Worm (Caenorhabditis elegans): ENCODE measurements around the gene K09E2.3.

K09E2.3 gene

DNA sequence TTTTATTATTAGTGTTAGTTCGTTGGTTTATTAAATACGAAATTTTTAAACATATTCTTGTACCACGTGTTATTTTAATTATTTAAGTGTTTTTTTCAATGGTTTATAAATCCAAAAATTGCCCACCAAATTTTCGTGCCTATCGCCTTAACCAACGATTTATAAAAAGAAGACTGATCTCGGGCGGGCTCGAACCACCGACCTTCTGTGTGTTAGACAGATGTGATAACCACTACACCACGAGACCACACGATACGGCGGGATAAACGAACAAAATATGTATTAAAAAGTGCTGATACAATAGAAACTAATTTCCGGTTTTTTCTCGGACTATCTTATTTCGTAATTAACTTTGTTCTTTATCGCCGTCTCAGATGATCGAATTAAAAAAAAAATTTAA is 22.3 kb upstream of the K09E2.3 start:
- TF ChIP-seq T22C8.4 (GFP tag; IDR thresholded peaks at IDR 0.05) (no peak), ref-1 (GFP tag; conservative IDR thresholded peaks at IDR 0.05) (no peak), klf-2 (GFP tag; conservative IDR thresholded peaks at IDR 0.05) (0 out of 2 replicates have a peak, but pooled peaks have one; percentile 24), flt-1 (GFP tag; IDR thresholded peaks at IDR 0.05) (peak; percentile 71), tab-1 (GFP tag; IDR thresholded peaks at IDR 0.05) (0 out of 2 replicates have a peak, but pooled peaks have one; percentile 70), med-1 (GFP tag; optimal IDR thresholded peaks at IDR 0.05; ENCODE audit: insufficient read depth) (no peak), ztf-29 (GFP tag; IDR thresholded peaks at IDR 0.05) (peak; percentile 34; the same call in 1 of the 2 replicates), ztf-23 (GFP tag; IDR thresholded peaks at IDR 0.05) (0 out of 2 replicates have a peak, but pooled peaks have one; percentile 29)

DNA sequence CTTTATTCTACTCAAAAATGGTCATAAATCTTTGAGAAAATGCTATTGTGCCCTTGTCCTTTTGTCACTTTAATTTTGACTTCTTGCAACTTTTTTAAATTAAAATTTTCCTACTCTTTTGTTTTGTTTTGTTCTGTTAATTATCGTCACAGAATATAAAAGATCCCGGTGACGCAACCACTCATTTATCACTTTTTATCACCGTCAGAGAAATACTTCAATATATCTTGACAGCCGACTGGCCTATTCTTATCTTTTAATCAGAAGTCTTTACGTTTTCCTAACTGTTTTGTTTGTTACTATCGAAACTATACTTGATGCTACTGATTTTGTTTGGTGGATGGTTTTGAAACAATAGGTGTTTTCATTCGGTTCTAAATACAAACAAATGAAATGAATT is 16.9 kb upstream of the K09E2.3 start:
- TF ChIP-seq T22C8.4 (GFP tag; IDR thresholded peaks at IDR 0.05): no peak
- no peak for TF ChIP-seq flt-1 (GFP tag; IDR thresholded peaks at IDR 0.05)
- TF ChIP-seq ztf-29 (GFP tag; IDR thresholded peaks at IDR 0.05): no peak
- TF ChIP-seq ztf-23 (GFP tag; IDR thresholded peaks at IDR 0.05): no peak
- TF ChIP-seq med-1 (GFP tag; optimal IDR thresholded peaks at IDR 0.05; ENCODE audit: insufficient read depth): no peak

DNA sequence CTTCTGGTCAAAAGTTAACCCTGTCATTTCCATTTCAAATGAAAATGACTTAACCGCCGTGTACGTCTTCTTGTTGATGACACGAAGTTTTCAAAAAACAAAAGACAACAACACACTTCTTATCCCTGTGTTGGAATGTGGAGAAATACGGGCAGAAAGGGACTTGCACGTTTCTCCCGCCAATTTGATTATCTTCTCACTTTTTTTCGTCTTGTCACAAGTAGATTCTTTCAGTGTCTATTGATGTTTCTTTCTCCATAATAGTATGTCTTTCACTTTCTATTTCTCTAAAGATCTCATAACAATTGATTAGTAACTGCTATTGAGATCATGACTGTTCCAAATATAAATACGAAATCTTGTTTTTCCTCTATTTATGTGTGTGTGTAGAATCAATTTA is 13.4 kb upstream of the K09E2.3 start:
- no peak for TF ChIP-seq ztf-23 (GFP tag; IDR thresholded peaks at IDR 0.05)
- TF ChIP-seq ztf-29 (GFP tag; IDR thresholded peaks at IDR 0.05): no peak
- TF ChIP-seq flt-1 (GFP tag; IDR thresholded peaks at IDR 0.05): no peak
- no peak for TF ChIP-seq ref-1 (GFP tag; conservative IDR thresholded peaks at IDR 0.05)

DNA sequence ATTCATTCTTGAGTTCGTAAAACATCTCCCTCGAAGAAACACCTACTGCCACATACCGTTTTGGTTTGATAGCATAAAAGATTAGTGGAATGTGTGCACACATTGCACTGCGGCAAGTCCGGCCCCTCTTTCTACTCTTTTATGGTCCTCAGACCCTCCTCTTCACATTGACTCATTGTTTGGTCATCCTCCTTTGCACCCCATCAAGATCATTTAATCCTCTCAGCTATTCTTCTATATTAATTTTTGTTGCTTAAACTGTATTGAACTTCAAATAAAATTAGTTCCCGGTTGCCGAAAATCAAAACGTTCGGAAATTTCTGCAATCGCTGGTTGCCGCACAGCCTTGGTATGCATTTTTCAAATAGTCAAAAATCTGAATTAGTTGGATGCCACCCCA is 12.6 kb upstream of the K09E2.3 start, which contains the start of gene rig-1:
TSS of gene rig-1 (plus strand) at position 301 of the 400 bp plus-strand sequence.
- TF ChIP-seq cog-1 (tag; optimal IDR thresholded peaks at IDR 0.05): no peak
- no peak for TF ChIP-seq klf-2 (GFP tag; conservative IDR thresholded peaks at IDR 0.05)
- TF ChIP-seq med-1 (GFP tag; optimal IDR thresholded peaks at IDR 0.05; ENCODE audit: insufficient read depth): no peak
- TF ChIP-seq tab-1 (GFP tag; IDR thresholded peaks at IDR 0.05): no peak
- TF ChIP-seq ztf-23 (GFP tag; IDR thresholded peaks at IDR 0.05): no peak
- TF ChIP-seq flt-1 (GFP tag; IDR thresholded peaks at IDR 0.05): no peak
- no peak for TF ChIP-seq ref-1 (GFP tag; conservative IDR thresholded peaks at IDR 0.05)

DNA sequence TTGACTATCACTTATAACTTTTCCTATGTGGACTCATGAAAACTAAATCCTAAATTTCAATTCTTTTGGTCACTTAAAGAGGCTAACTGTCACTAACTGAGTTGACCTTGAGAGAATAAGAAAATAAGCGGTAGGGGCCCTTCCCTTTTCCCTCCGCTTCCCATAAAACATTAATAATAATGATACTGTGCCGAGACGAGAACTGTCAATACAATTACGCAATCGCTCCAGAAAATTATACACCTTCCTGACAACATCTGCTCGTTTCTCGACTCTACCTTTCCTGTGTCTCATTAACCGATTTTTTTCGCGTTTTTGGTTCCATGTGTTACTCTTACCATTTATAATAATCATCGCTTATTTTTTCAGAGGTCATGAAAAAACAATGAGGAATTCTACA is 12.0 kb upstream of the K09E2.3 start:
- TF ChIP-seq med-1 (GFP tag; optimal IDR thresholded peaks at IDR 0.05; ENCODE audit: insufficient read depth): no peak
- TF ChIP-seq ref-1 (GFP tag; conservative IDR thresholded peaks at IDR 0.05): no peak
- no peak for TF ChIP-seq ztf-29 (GFP tag; IDR thresholded peaks at IDR 0.05)
- TF ChIP-seq T22C8.4 (GFP tag; IDR thresholded peaks at IDR 0.05): no peak
- TF ChIP-seq tab-1 (GFP tag; IDR thresholded peaks at IDR 0.05): no peak
- TF ChIP-seq ztf-23 (GFP tag; IDR thresholded peaks at IDR 0.05): no peak
- TF ChIP-seq cog-1 (tag; optimal IDR thresholded peaks at IDR 0.05): no peak
- no peak for TF ChIP-seq flt-1 (GFP tag; IDR thresholded peaks at IDR 0.05)
- no peak for TF ChIP-seq klf-2 (GFP tag; conservative IDR thresholded peaks at IDR 0.05)

DNA sequence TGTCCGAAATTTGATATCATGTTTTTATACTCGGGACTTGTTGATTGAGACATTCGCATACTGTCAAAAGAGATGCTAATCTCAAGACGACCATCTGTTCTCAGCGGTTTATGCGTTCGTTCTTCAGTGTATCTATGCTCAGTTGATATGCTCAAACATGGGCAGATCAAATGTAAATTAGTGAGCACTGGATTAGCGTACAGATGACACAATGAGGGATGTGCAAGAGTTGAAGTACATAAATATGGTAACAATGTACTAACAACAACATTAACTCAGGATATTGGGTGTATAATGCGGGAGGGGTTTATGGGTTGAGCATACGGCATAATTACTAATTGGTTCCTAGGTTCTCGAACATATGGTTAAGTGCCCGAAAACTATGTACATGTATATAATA is 10.4 kb upstream of the K09E2.3 start:
- TF ChIP-seq cog-1 (tag; optimal IDR thresholded peaks at IDR 0.05): no peak

DNA sequence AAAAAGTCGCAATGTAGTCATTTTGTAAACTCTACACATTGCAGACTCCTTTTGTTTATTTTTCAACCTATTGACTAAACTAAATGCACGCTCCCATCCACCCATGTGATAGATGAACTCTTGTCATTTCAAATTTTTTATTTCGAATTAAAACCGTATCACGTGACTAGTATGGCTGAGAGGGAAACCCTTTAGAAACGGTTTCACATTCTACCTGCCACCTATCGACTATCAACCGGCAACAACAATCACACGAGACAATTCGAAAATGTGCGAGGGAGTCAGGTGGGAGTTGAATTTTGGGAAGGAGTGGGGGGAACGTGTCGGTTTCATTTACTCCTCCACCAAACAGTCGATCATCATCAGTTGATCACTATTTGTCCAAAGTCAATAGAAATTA is 1.6 kb downstream of the K09E2.3 start:
- no peak for TF ChIP-seq med-1 (GFP tag; optimal IDR thresholded peaks at IDR 0.05; ENCODE audit: insufficient read depth)
- no peak for TF ChIP-seq ref-1 (GFP tag; conservative IDR thresholded peaks at IDR 0.05)
- no peak for TF ChIP-seq klf-2 (GFP tag; conservative IDR thresholded peaks at IDR 0.05)
- no peak for TF ChIP-seq flt-1 (GFP tag; IDR thresholded peaks at IDR 0.05)
- no peak for TF ChIP-seq cog-1 (tag; optimal IDR thresholded peaks at IDR 0.05)
- TF ChIP-seq tab-1 (GFP tag; IDR thresholded peaks at IDR 0.05): no peak
- no peak for TF ChIP-seq ztf-29 (GFP tag; IDR thresholded peaks at IDR 0.05)
- TF ChIP-seq T22C8.4 (GFP tag; IDR thresholded peaks at IDR 0.05): no peak
- TF ChIP-seq ztf-23 (GFP tag; IDR thresholded peaks at IDR 0.05): no peak

DNA sequence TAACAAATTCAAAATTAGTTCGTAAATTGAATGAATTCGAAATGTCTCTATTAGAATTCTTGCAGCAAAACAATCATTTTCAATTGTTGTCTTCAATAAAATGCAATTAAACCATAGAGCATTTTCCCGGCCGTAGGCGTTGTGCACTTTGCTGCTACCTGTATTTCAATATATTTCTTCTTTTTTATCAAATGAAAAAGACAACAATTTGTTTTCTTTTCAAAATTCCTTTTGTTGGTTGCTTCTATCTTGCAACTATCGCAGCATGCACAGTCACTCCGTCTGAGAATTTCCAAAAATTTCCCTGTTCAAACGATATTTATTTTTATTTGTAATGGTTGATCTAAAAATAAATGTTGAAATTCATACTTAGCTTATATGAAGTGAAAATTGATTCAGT is 2.3 kb downstream of the K09E2.3 start:
- TF ChIP-seq tab-1 (GFP tag; IDR thresholded peaks at IDR 0.05) (no peak), T22C8.4 (GFP tag; IDR thresholded peaks at IDR 0.05) (no peak), med-1 (GFP tag; optimal IDR thresholded peaks at IDR 0.05; ENCODE audit: insufficient read depth) (no peak), ztf-29 (GFP tag; IDR thresholded peaks at IDR 0.05) (no peak), ztf-23 (GFP tag; IDR thresholded peaks at IDR 0.05) (no peak)

DNA sequence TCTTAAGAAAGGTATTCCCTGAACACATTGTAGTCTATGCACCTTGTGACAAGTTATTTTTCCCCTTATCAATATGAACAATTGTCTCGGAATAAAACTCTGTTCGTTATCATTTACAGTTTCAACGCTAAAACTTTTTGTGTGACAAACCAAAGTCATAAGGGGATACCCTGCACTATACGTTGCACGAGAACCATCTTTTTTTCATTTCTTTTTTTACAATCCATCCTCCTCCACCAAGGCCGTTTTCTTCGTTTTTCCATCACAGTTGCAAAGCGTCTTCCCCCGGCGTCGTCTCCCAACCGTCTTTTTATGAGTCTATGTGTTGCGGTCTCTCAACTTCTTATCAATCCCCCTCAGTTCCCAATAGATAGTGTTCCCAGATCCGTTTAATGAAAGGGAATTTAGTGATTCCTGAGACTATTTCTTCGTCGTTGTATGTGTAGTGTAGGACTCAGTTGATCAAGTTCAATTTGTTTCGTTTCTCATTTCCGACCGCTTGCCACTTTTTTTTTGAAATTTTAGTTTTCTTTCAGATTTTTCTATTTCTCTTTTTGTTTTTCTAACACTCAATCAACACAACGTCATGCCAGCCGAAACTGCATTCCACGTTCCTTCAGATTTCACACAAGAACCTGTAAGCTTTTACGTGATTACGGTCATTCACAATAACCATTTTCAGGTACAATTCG is 3.4 kb downstream of the K09E2.3 start:
- no peak for TF ChIP-seq med-1 (GFP tag; optimal IDR thresholded peaks at IDR 0.05; ENCODE audit: insufficient read depth)
- TF ChIP-seq cog-1 (tag; optimal IDR thresholded peaks at IDR 0.05): no peak
- no peak for TF ChIP-seq ztf-23 (GFP tag; IDR thresholded peaks at IDR 0.05)
- no peak for TF ChIP-seq T22C8.4 (GFP tag; IDR thresholded peaks at IDR 0.05)
- TF ChIP-seq flt-1 (GFP tag; IDR thresholded peaks at IDR 0.05): no peak
- TF ChIP-seq ref-1 (GFP tag; conservative IDR thresholded peaks at IDR 0.05): no peak
- no peak for TF ChIP-seq ztf-29 (GFP tag; IDR thresholded peaks at IDR 0.05)
- TF ChIP-seq tab-1 (GFP tag; IDR thresholded peaks at IDR 0.05): no peak
- TF ChIP-seq klf-2 (GFP tag; conservative IDR thresholded peaks at IDR 0.05): no peak

DNA sequence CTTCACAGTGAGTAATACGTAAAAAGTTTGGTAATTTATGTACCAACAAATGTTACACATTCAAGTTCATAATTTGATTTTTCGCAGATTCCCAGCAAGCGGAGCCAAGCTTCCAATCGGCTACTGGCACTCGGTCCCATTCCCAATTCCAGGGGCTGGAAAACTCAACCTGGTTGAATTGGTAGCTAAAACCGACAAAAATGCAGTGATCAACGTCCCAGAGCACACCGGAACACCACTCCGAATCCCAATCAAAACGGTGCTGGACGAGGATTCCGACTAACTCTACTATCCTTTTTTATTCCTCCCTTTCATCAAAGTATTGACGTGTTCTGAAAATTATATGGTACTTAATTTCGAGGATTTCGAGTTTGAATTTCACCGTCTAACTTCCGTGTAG is 4.4 kb downstream of the K09E2.3 start:
- TF ChIP-seq cog-1 (tag; optimal IDR thresholded peaks at IDR 0.05): no peak
- no peak for TF ChIP-seq flt-1 (GFP tag; IDR thresholded peaks at IDR 0.05)
- TF ChIP-seq ref-1 (GFP tag; conservative IDR thresholded peaks at IDR 0.05): no peak
- TF ChIP-seq T22C8.4 (GFP tag; IDR thresholded peaks at IDR 0.05): no peak

DNA sequence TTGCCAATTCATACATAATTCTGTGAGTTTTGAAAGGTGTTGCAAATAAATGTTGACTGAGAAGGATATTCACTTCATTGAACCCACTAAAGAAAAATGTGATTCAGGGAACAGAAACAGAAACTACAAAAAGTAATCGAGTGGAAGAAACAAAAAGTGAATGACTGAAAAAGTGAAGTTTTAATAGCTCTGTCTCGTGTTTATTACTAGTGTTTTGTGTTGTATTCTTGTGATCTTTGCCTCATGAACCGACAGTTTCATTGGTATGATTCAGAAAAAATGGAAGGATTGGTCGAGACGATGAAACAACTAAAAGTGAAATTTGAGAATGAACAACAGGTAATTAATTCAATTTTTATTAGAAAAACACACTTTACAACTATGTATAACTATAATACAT is 5.0 kb downstream of the K09E2.3 start:
- no peak for TF ChIP-seq cog-1 (tag; optimal IDR thresholded peaks at IDR 0.05)
- TF ChIP-seq ref-1 (GFP tag; conservative IDR thresholded peaks at IDR 0.05): no peak
- no peak for TF ChIP-seq T22C8.4 (GFP tag; IDR thresholded peaks at IDR 0.05)
